Fruit fly (Drosophila melanogaster) whole organism, wandering third instar larva: ENCODE results near the gene pcm.

ENCODE experiments used
- Abd-B ChIP-seq: fragments of >200 bp; optimal IDR thresholded peaks from 2 replicates; lab custom pipeline; 2017; ENCODE audit warnings: missing biosample characterization, missing genetic modification characterization
- CG32264 ChIP-seq: fragments of 200-800 bp; sonication (Bioruptor generic); optimal IDR thresholded peaks from 2 replicates; lab custom pipeline; 2016; ENCODE audit warnings: missing biosample characterization, missing genetic modification characterization
- CG9705 ChIP-seq: fragments of 200-800 bp; sonication (Bioruptor generic); optimal IDR thresholded peaks from 2 replicates; lab custom pipeline; 2018; ENCODE audit warnings: missing biosample characterization, mild to moderate bottlenecking, missing genetic modification characterization
- CrebA ChIP-seq: fragments of 200-800 bp; sonication (Bioruptor generic); optimal IDR thresholded peaks from 2 replicates; lab custom pipeline; 2016; ENCODE audit warnings: missing biosample characterization, mild to moderate bottlenecking, missing genetic modification characterization, borderline replicate concordance
- Dfd ChIP-seq: fragments of >200 bp; optimal IDR thresholded peaks from 2 replicates; lab custom pipeline; 2017; ENCODE audit warnings: missing biosample characterization, missing genetic modification characterization
- Dif ChIP-seq: fragments of 200-275, 200-300 bp; sonication (Bioruptor generic); optimal IDR thresholded peaks from 2 replicates; lab custom pipeline; 2018; ENCODE audit warnings: missing biosample characterization, missing genetic modification characterization; ENCODE audit not compliant: partially characterized antibody
- GATAd ChIP-seq: sonication (Bioruptor generic); optimal IDR thresholded peaks from 2 replicates; lab custom pipeline; 2016; ENCODE audit warnings: missing biosample characterization, missing genetic modification characterization
- HLH106 ChIP-seq: fragments of 200-800 bp; optimal IDR thresholded peaks from 3 replicates; lab custom pipeline; 2019; ENCODE audit warnings: missing biosample characterization, mild to moderate bottlenecking, missing genetic modification characterization, moderate library complexity
- Hnf4 ChIP-seq: fragments of 200-800 bp; sonication (Bioruptor generic); optimal IDR thresholded peaks from 2 replicates; lab custom pipeline; 2016; ENCODE audit warnings: missing biosample characterization, mild to moderate bottlenecking, missing genetic modification characterization
- Hr78 ChIP-seq: fragments of >200 bp; optimal IDR thresholded peaks from 2 replicates; lab custom pipeline; 2017; ENCODE audit warnings: missing biosample characterization, missing genetic modification characterization
- Hr83 ChIP-seq: fragments of 200-300 bp; sonication (Bioruptor generic); optimal IDR thresholded peaks from 2 replicates; lab custom pipeline; 2016; ENCODE audit warnings: missing biosample characterization, mild to moderate bottlenecking, missing genetic modification characterization, moderate library complexity; ENCODE audit not compliant: poor library complexity, severe bottlenecking
- Jra ChIP-seq: sonication (Bioruptor generic); optimal IDR thresholded peaks from 2 replicates; lab custom pipeline; 2016; ENCODE audit warnings: missing biosample characterization, missing genetic modification characterization
- Mio ChIP-seq: sonication (Bioruptor generic); optimal IDR thresholded peaks from 2 replicates; lab custom pipeline; 2016; ENCODE audit warnings: missing biosample characterization, missing genetic modification characterization
- Myc ChIP-seq: fragments of >200 bp; optimal IDR thresholded peaks from 2 replicates; lab custom pipeline; 2017
- N ChIP-seq: fragments of >200 bp; optimal IDR thresholded peaks from 2 replicates; lab custom pipeline; 2018; ENCODE audit warnings: missing biosample characterization, missing external identifiers, missing genetic modification characterization
- OdsH ChIP-seq: fragments of 200-800 bp; sonication (Bioruptor generic); optimal IDR thresholded peaks from 2 replicates; lab custom pipeline; 2016; ENCODE audit warnings: missing biosample characterization, mild to moderate bottlenecking, missing genetic modification characterization
- Rel ChIP-seq, 2 experiments: fragments of 200-800 bp; sonication (Bioruptor generic) in 1 of 2; optimal IDR thresholded peaks; 2 replicates in 1 of 2; 3 replicates in 1 of 2; lab custom pipeline; 2016 to 2019; ENCODE audit warnings: mild to moderate bottlenecking in 2 of 2, missing biosample characterization in 2 of 2, missing genetic modification characterization in 2 of 2, moderate library complexity in 1 of 2
- Sp1 ChIP-seq: fragments of 200-800 bp; sonication (Bioruptor generic); optimal IDR thresholded peaks from 3 replicates; lab custom pipeline; 2019; ENCODE audit warnings: missing biosample characterization, mild to moderate bottlenecking, missing genetic modification characterization, moderate library complexity
- Vsx2 ChIP-seq: fragments of 200-300, 225-300 bp; sonication (Bioruptor generic); optimal IDR thresholded peaks from 2 replicates; lab custom pipeline; 2018; ENCODE audit warnings: missing biosample characterization, missing genetic modification characterization; ENCODE audit not compliant: partially characterized antibody
- br ChIP-seq: fragments of 200-800 bp; sonication (Bioruptor generic); optimal IDR thresholded peaks from 2 replicates; lab custom pipeline; 2016; ENCODE audit warnings: missing biosample characterization, missing genetic modification characterization
- brk ChIP-seq: fragments of 200-800 bp; sonication (Bioruptor generic); optimal IDR thresholded peaks from 2 replicates; lab custom pipeline; 2016; ENCODE audit warnings: missing biosample characterization, mild to moderate bottlenecking, missing genetic modification characterization
- dl ChIP-seq, 2 experiments: fragments of 175-275, 200-275 bp in 1 of 2; fragments of 200-275 bp in 1 of 2; sonication (Bioruptor generic); optimal IDR thresholded peaks; lab custom pipeline; 2018; ENCODE audit warnings: mild to moderate bottlenecking in 2 of 2, missing biosample characterization in 2 of 2, missing genetic modification characterization in 2 of 2, moderate library complexity in 2 of 2; ENCODE audit not compliant: partially characterized antibody in 2 of 2, insufficient read depth in 1 of 2
- dmrt93B ChIP-seq: fragments of 200-800 bp; sonication (Bioruptor generic); optimal IDR thresholded peaks from 2 replicates; lab custom pipeline; 2018; ENCODE audit warnings: missing biosample characterization, mild to moderate bottlenecking, missing genetic modification characterization
- dsf ChIP-seq: sonication (Bioruptor generic); optimal IDR thresholded peaks from 2 replicates; lab custom pipeline; 2016; ENCODE audit warnings: missing biosample characterization, missing genetic modification characterization, borderline replicate concordance
- ey ChIP-seq: fragments of 200-800 bp; sonication (Bioruptor generic); optimal IDR thresholded peaks from 2 replicates; lab custom pipeline; 2016; ENCODE audit warnings: missing biosample characterization, missing genetic modification characterization
- foxo ChIP-seq, 2 experiments: fragments of 200-800 bp; sonication (Bioruptor generic); optimal IDR thresholded peaks; 2 replicates in 1 of 2; 3 replicates in 1 of 2; lab custom pipeline; 2016 to 2017; ENCODE audit warnings: missing biosample characterization in 2 of 2, missing genetic modification characterization in 2 of 2
- fru ChIP-seq: fragments of 200-800 bp; sonication (Bioruptor generic); optimal IDR thresholded peaks from 3 replicates; lab custom pipeline; 2016; ENCODE audit warnings: missing biosample characterization, mild to moderate bottlenecking, missing genetic modification characterization
- h ChIP-seq: fragments of 200-800 bp; sonication (Bioruptor generic); optimal IDR thresholded peaks from 3 replicates; lab custom pipeline; 2016; ENCODE audit warnings: missing biosample characterization, mild to moderate bottlenecking, missing genetic modification characterization
- jim ChIP-seq: fragments of 175-275, 200-325 bp; sonication (Bioruptor generic); optimal IDR thresholded peaks from 2 replicates; lab custom pipeline; 2016; ENCODE audit warnings: missing biosample characterization, mild to moderate bottlenecking, missing genetic modification characterization
- lola ChIP-seq: fragments of >200 bp; optimal IDR thresholded peaks from 2 replicates; lab custom pipeline; 2017; ENCODE audit warnings: missing biosample characterization, missing genetic modification characterization
- pan ChIP-seq: fragments of >200 bp; optimal IDR thresholded peaks from 2 replicates; lab custom pipeline; 2017
- psq ChIP-seq: fragments of 200-800 bp; sonication (Bioruptor generic); optimal IDR thresholded peaks from 3 replicates; lab custom pipeline; 2017; ENCODE audit warnings: missing biosample characterization, mild to moderate bottlenecking, missing genetic modification characterization, moderate library complexity
- rgr ChIP-seq: fragments of 200-800 bp; sonication (Bioruptor generic); optimal IDR thresholded peaks from 3 replicates; lab custom pipeline; 2016; ENCODE audit warnings: missing biosample characterization, mild to moderate bottlenecking, missing genetic modification characterization
- sage ChIP-seq: fragments of 200-800 bp; sonication (Bioruptor generic); optimal IDR thresholded peaks from 2 replicates; lab custom pipeline; 2016; ENCODE audit warnings: missing biosample characterization, mild to moderate bottlenecking, missing genetic modification characterization
- sv ChIP-seq: fragments of 200-800 bp; sonication (Bioruptor generic); optimal IDR thresholded peaks from 3 replicates; lab custom pipeline; 2016; ENCODE audit warnings: missing biosample characterization, missing genetic modification characterization
- tai ChIP-seq: sonication (Bioruptor generic); optimal IDR thresholded peaks from 2 replicates; lab custom pipeline; 2016; ENCODE audit warnings: missing biosample characterization, missing genetic modification characterization
- usp ChIP-seq: fragments of >200 bp; optimal IDR thresholded peaks from 2 replicates; lab custom pipeline; 2017; ENCODE audit warnings: missing biosample characterization, missing genetic modification characterization
- woc ChIP-seq: sonication (Bioruptor generic); optimal IDR thresholded peaks from 2 replicates; lab custom pipeline; 2016; ENCODE audit warnings: missing biosample characterization, mild to moderate bottlenecking, missing genetic modification characterization

The pcm gene

dm6 chrX:19494830-19495610 lies 3.2 kb upstream of the pcm start, which contains the start of the genes ksh, CG14200 and Pfrx:
ksh (minus strand) TSS chrX:19494992.
CG14200 (plus strand) TSS chrX:19495505.
Pfrx (plus strand) TSS chrX:19495505.
- TF ChIP-seq Hr83 (peak; percentile 24), HLH106 (tag; lab: Kevin White, UChicago) (peak; percentile 0), Myc (lab: Kevin White, UChicago) (no peak), OdsH (GFP tag; lab: Kevin White, UChicago) (no peak), lola (GFP tag; lab: Kevin White, UChicago) (peak; percentile 82), Hr78 (GFP tag; lab: Kevin White, UChicago) (peak; percentile 47), N (GFP tag; lab: Kevin White, UChicago) (peak; percentile 86), Vsx2 (GFP tag; lab: Kevin White, UChicago) (no peak)
- TF ChIP-seq, all 38 proteins: peak for 5

DNA sequence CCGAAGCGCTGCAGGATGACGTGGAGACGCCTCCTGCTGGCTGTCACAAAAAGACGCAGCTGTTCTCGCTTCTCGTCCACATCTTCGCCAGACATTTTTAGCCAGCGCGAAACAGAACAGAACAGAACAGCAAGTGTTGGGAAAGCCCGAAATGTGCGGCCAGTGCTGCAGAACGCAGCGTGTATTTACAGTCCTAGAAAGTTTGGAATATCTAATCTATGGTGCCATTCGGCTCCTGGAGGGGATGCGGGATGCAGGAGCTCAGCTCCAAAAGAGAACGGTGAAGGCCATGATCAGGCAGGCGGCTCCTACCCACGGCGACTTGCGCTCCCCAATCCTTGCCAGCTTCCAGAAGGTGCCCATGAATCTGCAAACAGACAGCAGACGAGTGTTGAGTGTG lies 2.5 kb upstream of the pcm start, which contains the start of gene CG12204:
Gene CG12204 (minus strand): TSS at position 117 of the 400 bp plus-strand sequence.
- no peak for TF ChIP-seq Vsx2 (GFP tag; lab: Kevin White, UChicago)
- TF ChIP-seq foxo (GFP tag; optimal IDR thresholded peaks at IDR 0.05; lab: Kevin White, UChicago) = no peak
- no peak for TF ChIP-seq CrebA (GFP tag; lab: Kevin White, UChicago)
- TF ChIP-seq HLH106 (tag; lab: Kevin White, UChicago) = peak; percentile 25
- no peak for TF ChIP-seq woc (GFP tag; lab: Kevin White, UChicago)
- no peak for TF ChIP-seq Mio (GFP tag; lab: Kevin White, UChicago)
- no peak for TF ChIP-seq fru (GFP tag; lab: Kevin White, UChicago)
- no peak for TF ChIP-seq sage (GFP tag; lab: Kevin White, UChicago)
- no peak for TF ChIP-seq N (GFP tag; lab: Kevin White, UChicago)
- TF ChIP-seq Sp1 (GFP tag; lab: Kevin White, UChicago) = peak; percentile 18
- no peak for TF ChIP-seq psq
- no peak for TF ChIP-seq Abd-B (GFP tag; lab: Kevin White, UChicago)
- TF ChIP-seq rgr (GFP tag; lab: Kevin White, UChicago) = peak; percentile 50
- no peak for TF ChIP-seq usp
- peak; percentile 18 for TF ChIP-seq OdsH (GFP tag; lab: Kevin White, UChicago)
- no peak for TF ChIP-seq Hr78 (GFP tag; lab: Kevin White, UChicago)
- no peak for TF ChIP-seq Dfd
- TF ChIP-seq jim (GFP tag; lab: Kevin White, UChicago) = no peak
- no peak for TF ChIP-seq Dif (GFP tag; lab: Kevin White, UChicago)
- no peak for TF ChIP-seq br
- no peak for TF ChIP-seq CG32264
- no peak for TF ChIP-seq tai (GFP tag; lab: Kevin White, UChicago)
- no peak for TF ChIP-seq h (GFP tag; lab: Kevin White, UChicago)
- TF ChIP-seq GATAd (GFP tag; lab: Kevin White, UChicago) = no peak
- TF ChIP-seq dl (GFP tag; optimal IDR thresholded peaks at IDR 0.05; lab: Kevin White, UChicago; ENCODE audit: insufficient read depth in 1 of 2, partially characterized antibody in 2 of 2) = no peak
- TF ChIP-seq CG9705 (GFP tag; lab: Kevin White, UChicago) = no peak
- TF ChIP-seq Hnf4 (GFP tag; lab: Kevin White, UChicago) = no peak
- no peak for TF ChIP-seq dmrt93B (GFP tag; lab: Kevin White, UChicago)
- no peak for TF ChIP-seq pan (lab: Kevin White, UChicago)
- no peak for TF ChIP-seq lola (GFP tag; lab: Kevin White, UChicago)
- TF ChIP-seq brk (GFP tag; lab: Kevin White, UChicago) = no peak
- TF ChIP-seq sv = no peak
- TF ChIP-seq Hr83 = peak; percentile 26
- no peak for TF ChIP-seq dsf (GFP tag; lab: Kevin White, UChicago)
- TF ChIP-seq Jra = no peak
- peak; percentile 13 for TF ChIP-seq ey (GFP tag; lab: Kevin White, UChicago)
- no peak for TF ChIP-seq Rel (GFP tag; optimal IDR thresholded peaks at IDR 0.05; lab: Kevin White, UChicago)
- no peak for TF ChIP-seq Rel (tag; optimal IDR thresholded peaks at IDR 0.05; lab: Kevin White, UChicago)
